Fruit fly (Drosophila melanogaster) whole organism, embryonic: ENCODE results near the gene djl.

Experiments
- Aef1 ChIP-seq: fragments of 200-800 bp; sonication (Bioruptor generic); IDR thresholded peaks from 3 replicates; pipeline ENCODE4 v1.3.6; 2022; ENCODE audit warnings: missing biosample characterization, missing genetic modification characterization
- Bdp1 ChIP-seq: fragments of 200-800 bp; sonication (Bioruptor generic); optimal IDR thresholded peaks from 3 replicates; lab custom pipeline; 2016; ENCODE audit warnings: missing biosample characterization, missing genetic modification characterization
- Blimp-1 ChIP-seq: fragments of 200-800 bp; sonication (Bioruptor generic); optimal IDR thresholded peaks from 3 replicates; lab custom pipeline; 2018; ENCODE audit warnings: missing biosample characterization, missing genetic modification characterization, mild to moderate bottlenecking, moderate library complexity, missing genetic modification reagents
- CG10654 ChIP-seq: fragments of 200-800 bp; sonication (Bioruptor generic); optimal IDR thresholded peaks from 2 replicates; lab custom pipeline; 2016; ENCODE audit warnings: missing biosample characterization, missing genetic modification characterization
- CG11398 ChIP-seq: fragments of 200-800 bp; sonication (Bioruptor generic); optimal IDR thresholded peaks from 2 replicates; lab custom pipeline; 2016; ENCODE audit warnings: missing biosample characterization, missing genetic modification characterization
- CG1792 ChIP-seq: fragments of 200-800 bp; sonication (Bioruptor generic); optimal IDR thresholded peaks from 2 replicates; lab custom pipeline; 2016; ENCODE audit warnings: missing biosample characterization, missing genetic modification characterization
- CG2712 ChIP-seq: fragments of 200-800 bp; optimal IDR thresholded peaks from 3 replicates; lab custom pipeline; 2019; ENCODE audit warnings: missing biosample characterization, mild to moderate bottlenecking, missing genetic modification characterization, moderate library complexity
- CG30431 ChIP-seq: fragments of 200-800 bp; sonication (Bioruptor generic); optimal IDR thresholded peaks from 2 replicates; lab custom pipeline; 2017; ENCODE audit warnings: missing biosample characterization, missing genetic modification characterization
- CG31365 ChIP-seq: fragments of 200-800 bp; sonication (Bioruptor generic); optimal IDR thresholded peaks from 2 replicates; lab custom pipeline; 2018; ENCODE audit warnings: missing biosample characterization, mild to moderate bottlenecking, missing genetic modification characterization
- CG4424 ChIP-seq: fragments of 200-800 bp; sonication (Bioruptor generic); optimal IDR thresholded peaks from 3 replicates; lab custom pipeline; 2016; ENCODE audit warnings: missing biosample characterization, missing genetic modification characterization
- CG4707 ChIP-seq: fragments of 200-800 bp; sonication (Bioruptor generic); optimal IDR thresholded peaks from 2 replicates; lab custom pipeline; 2018; ENCODE audit warnings: missing biosample characterization, mild to moderate bottlenecking, missing genetic modification characterization, moderate library complexity
- CG7928 ChIP-seq: fragments of 200-800 bp; sonication (Bioruptor generic); optimal IDR thresholded peaks from 2 replicates; lab custom pipeline; 2017; ENCODE audit warnings: missing biosample characterization, mild to moderate bottlenecking, missing genetic modification characterization
- CrebB ChIP-seq: fragments of 200-800 bp; sonication (Bioruptor generic); optimal IDR thresholded peaks from 3 replicates; lab custom pipeline; 2018; ENCODE audit warnings: missing biosample characterization, mild to moderate bottlenecking, missing genetic modification characterization
- D ChIP-seq, 2 experiments: fragments of 200-800 bp in 1 of 2; fragments of >200 bp in 1 of 2; sonication (Bioruptor generic) in 1 of 2; optimal IDR thresholded peaks; 2 replicates in 1 of 2; 3 replicates in 1 of 2; lab custom pipeline; 2017; ENCODE audit warnings: mild to moderate bottlenecking in 1 of 2, missing biosample characterization in 1 of 2, missing genetic modification characterization in 1 of 2, missing genetic modification reagents in 1 of 2
- Dfd ChIP-seq, 2 experiments: fragments of >200 bp; optimal IDR thresholded peaks; 2 replicates each; lab custom pipeline; 2017; ENCODE audit warnings: missing biosample characterization in 2 of 2, missing genetic modification characterization in 2 of 2
- Dip2 ChIP-seq: fragments of 200-800 bp; sonication (Bioruptor generic); IDR thresholded peaks from 2 replicates; pipeline ENCODE4 v1.3.6; 2022; ENCODE audit warnings: missing biosample characterization, missing genetic modification characterization
- Doc2 ChIP-seq: fragments of 200-800 bp; sonication (Bioruptor generic); IDR thresholded peaks from 2 replicates; pipeline ENCODE4 v1.3.6; 2022; ENCODE audit warnings: missing biosample characterization, missing genetic modification characterization
- Elba2 ChIP-seq: fragments of 200-800 bp; sonication (Bioruptor generic); optimal IDR thresholded peaks from 3 replicates; lab custom pipeline; 2016; ENCODE audit warnings: missing biosample characterization, missing genetic modification characterization
- HHEX ChIP-seq: fragments of 200-800 bp; sonication (Bioruptor generic); optimal IDR thresholded peaks from 3 replicates; lab custom pipeline; 2017; ENCODE audit warnings: missing biosample characterization, mild to moderate bottlenecking, missing genetic modification characterization, missing genetic modification reagents
- HmgZ ChIP-seq: fragments of 200-800 bp; sonication (Bioruptor generic); optimal IDR thresholded peaks from 2 replicates; lab custom pipeline; 2018; ENCODE audit warnings: missing biosample characterization, mild to moderate bottlenecking, missing genetic modification characterization
- Neu2 ChIP-seq: fragments of 200-800 bp; sonication (Bioruptor generic); optimal IDR thresholded peaks from 3 replicates; lab custom pipeline; 2016; ENCODE audit warnings: missing biosample characterization, missing genetic modification characterization, borderline replicate concordance
- PHDP ChIP-seq: fragments of 200-800 bp; sonication (Bioruptor generic); optimal IDR thresholded peaks from 3 replicates; lab custom pipeline; 2018; ENCODE audit warnings: missing biosample characterization, mild to moderate bottlenecking, missing genetic modification characterization, moderate library complexity
- Poxn ChIP-seq: fragments of 200-800 bp; sonication (Bioruptor generic); IDR thresholded peaks from 2 replicates; pipeline ENCODE4 v1.3.6; 2022; ENCODE audit warnings: missing biosample characterization, missing genetic modification characterization
- Sry-β ChIP-seq: fragments of 200-800 bp; sonication (Bioruptor generic); optimal IDR thresholded peaks from 2 replicates; lab custom pipeline; 2018; ENCODE audit warnings: missing biosample characterization, mild to moderate bottlenecking, missing genetic modification characterization, moderate library complexity
- cad ChIP-seq: fragments of >200 bp; optimal IDR thresholded peaks from 2 replicates; lab custom pipeline; 2017; ENCODE audit warnings: missing biosample characterization, missing genetic modification characterization
- cg ChIP-seq: fragments of 200-800 bp; sonication (Bioruptor generic); optimal IDR thresholded peaks from 3 replicates; lab custom pipeline; 2019; ENCODE audit warnings: missing biosample characterization, mild to moderate bottlenecking, missing genetic modification characterization, moderate library complexity
- crc ChIP-seq: fragments of 200-800 bp; sonication (Bioruptor generic); optimal IDR thresholded peaks from 2 replicates; lab custom pipeline; 2016; ENCODE audit warnings: missing biosample characterization, missing genetic modification characterization
- croc ChIP-seq: fragments of 200-800 bp; sonication (Bioruptor generic); conservative IDR thresholded peaks from 3 replicates; pipeline ENCODE4 v1.3.6; 2022; ENCODE audit warnings: missing biosample characterization, missing genetic modification characterization
- eve ChIP-seq, 2 experiments: fragments of >200 bp; optimal IDR thresholded peaks; 2 replicates each; lab custom pipeline; 2017; ENCODE audit warnings: missing biosample characterization in 2 of 2, missing genetic modification characterization in 2 of 2
- ewg ChIP-seq: fragments of 200-800 bp; sonication (Bioruptor generic); optimal IDR thresholded peaks from 3 replicates; lab custom pipeline; 2017; ENCODE audit warnings: mild to moderate bottlenecking, missing biosample characterization, missing genetic modification reagents, missing genetic modification characterization
- grn ChIP-seq: fragments of 200-800 bp; sonication (Bioruptor generic); optimal IDR thresholded peaks from 3 replicates; lab custom pipeline; 2017; ENCODE audit warnings: missing biosample characterization, missing genetic modification characterization
- klu ChIP-seq: fragments of 200-800 bp; sonication (Bioruptor generic); IDR thresholded peaks from 2 replicates; pipeline ENCODE4 v1.3.6; 2022; ENCODE audit warnings: missing biosample characterization, missing genetic modification characterization
- pnt ChIP-seq: fragments of 200-800 bp; sonication (Bioruptor generic); optimal IDR thresholded peaks from 3 replicates; lab custom pipeline; 2016; ENCODE audit warnings: missing biosample characterization, missing genetic modification characterization
- pzg ChIP-seq: fragments of 200-800 bp; sonication (Bioruptor generic); optimal IDR thresholded peaks from 3 replicates; lab custom pipeline; 2018; ENCODE audit warnings: missing biosample characterization, mild to moderate bottlenecking, missing genetic modification characterization, moderate library complexity
- sim ChIP-seq: fragments of 200-800 bp; sonication (Bioruptor generic); IDR thresholded peaks from 2 replicates; pipeline ENCODE4 v1.3.6; 2022; ENCODE audit warnings: missing biosample characterization, missing genetic modification characterization
- tll ChIP-seq, 2 experiments: fragments of 200-800 bp in 1 of 2; fragments of >200 bp in 1 of 2; sonication (Bioruptor generic) in 1 of 2; optimal IDR thresholded peaks; 2 replicates each; lab custom pipeline; 2017 to 2019; ENCODE audit warnings: missing biosample characterization in 2 of 2, missing genetic modification characterization in 2 of 2, mild to moderate bottlenecking in 1 of 2, moderate library complexity in 1 of 2
- tx ChIP-seq: fragments of 200-800 bp; sonication (Bioruptor generic); optimal IDR thresholded peaks from 2 replicates; lab custom pipeline; 2016; ENCODE audit warnings: missing biosample characterization, missing genetic modification characterization
- vfl ChIP-seq: fragments of 200-800 bp; sonication (Bioruptor generic); optimal IDR thresholded peaks from 2 replicates; lab custom pipeline; 2016; ENCODE audit warnings: missing biosample characterization, missing genetic modification characterization
- zen ChIP-seq: fragments of 200-800 bp; sonication (Bioruptor generic); optimal IDR thresholded peaks from 3 replicates; lab custom pipeline; 2018; ENCODE audit warnings: missing biosample characterization, mild to moderate bottlenecking, missing genetic modification characterization, moderate library complexity

The djl gene

dm6 chr3R:7037250-7037802, 23.2 kb upstream of the djl start (continued):
- peak; percentile 14 for TF ChIP-seq CG2712 (tag; lab: Kevin White, UChicago)
- peak; percentile 98 for TF ChIP-seq ewg (GFP tag; lab: Kevin White, UChicago)
- peak; percentile 96 for TF ChIP-seq cg (GFP tag; lab: Kevin White, UChicago)
- no peak for TF ChIP-seq croc

dm6 chr3R:7040894-7041293, 19.7 kb upstream of the djl start:
- TF ChIP-seq HHEX (GFP tag; lab: Kevin White, UChicago) (no peak), sim (GFP tag; lab: Robert Waterston, UW) (no peak), CG31365 (tag; lab: Kevin White, UChicago) (peak; percentile 60), CG30431 (GFP tag; lab: Kevin White, UChicago) (no peak), Dfd (GFP tag; optimal IDR thresholded peaks at IDR 0.05; lab: Kevin White, UChicago) (peak in 1 of 2 experiments; percentile 42), Dip2 (GFP tag; lab: Robert Waterston, UW) (no peak)

- TF ChIP-seq vfl (GFP tag; lab: Kevin White, UChicago): no peak
- no peak for TF ChIP-seq Poxn (GFP tag; lab: Robert Waterston, UW)
- no peak for TF ChIP-seq tx (GFP tag; lab: Kevin White, UChicago)
- TF ChIP-seq eve (GFP tag; optimal IDR thresholded peaks at IDR 0.05; lab: Kevin White, UChicago): no peak
- no peak for TF ChIP-seq HmgZ (tag; lab: Kevin White, UChicago)
- TF ChIP-seq CG4424 (GFP tag; lab: Kevin White, UChicago): no peak
- peak; percentile 81 for TF ChIP-seq D (optimal IDR thresholded peaks at IDR 0.05; lab: Kevin White, UChicago)
- TF ChIP-seq D (GFP tag; optimal IDR thresholded peaks at IDR 0.05; lab: Kevin White, UChicago): no peak
- TF ChIP-seq pzg (GFP tag; lab: Kevin White, UChicago): no peak
- TF ChIP-seq Doc2 (GFP tag; lab: Robert Waterston, UW): no peak
- no peak for TF ChIP-seq CG1792 (GFP tag; lab: Kevin White, UChicago)
- TF ChIP-seq cad: peak; percentile 65
- no peak for TF ChIP-seq Elba2 (GFP tag; lab: Kevin White, UChicago)
- no peak for TF ChIP-seq Aef1
- no peak for TF ChIP-seq CG10654 (GFP tag; lab: Kevin White, UChicago)
- TF ChIP-seq pnt (GFP tag; lab: Kevin White, UChicago): no peak
- peak; percentile 61 for TF ChIP-seq zen (tag; lab: Kevin White, UChicago)
- no peak for TF ChIP-seq grn
- no peak for TF ChIP-seq CG7928 (GFP tag; lab: Kevin White, UChicago)
- TF ChIP-seq Blimp-1 (GFP tag; lab: Kevin White, UChicago): peak; percentile 44
- TF ChIP-seq Neu2 (GFP tag; lab: Kevin White, UChicago): no peak
- no peak for TF ChIP-seq PHDP (tag; lab: Kevin White, UChicago)
- no peak for TF ChIP-seq sim (GFP tag; lab: Robert Waterston, UW)
- TF ChIP-seq crc (GFP tag; lab: Kevin White, UChicago): no peak
- no peak for TF ChIP-seq Sry-β (GFP tag; lab: Kevin White, UChicago)
- no peak for TF ChIP-seq CG4707 (GFP tag; lab: Kevin White, UChicago)
- no peak for TF ChIP-seq CrebB (tag; lab: Kevin White, UChicago)
- no peak for TF ChIP-seq klu
- no peak for TF ChIP-seq Bdp1 (GFP tag; lab: Kevin White, UChicago)
- TF ChIP-seq CG11398 (GFP tag; lab: Kevin White, UChicago): no peak
- TF ChIP-seq tll (GFP tag; optimal IDR thresholded peaks at IDR 0.05; lab: Kevin White, UChicago): peak in 1 of 2 experiments; percentile 8
These were observed 16.6 kb upstream of the djl start for dm6 chr3R:7044016-7044415.
